Fruit fly (Drosophila melanogaster): Measurements from ENCODE around the gene CG9698.
A peak's percentile ranks its signal among the peaks of the same experiment; 100 is the strongest.

Gene CG9698

dm6 chr3R:30561207-30561606 lies 46.6 kb downstream of the CG9698 start (continued):
- TF ChIP-seq Drgx (GFP tag; IDR thresholded peaks at IDR 0.05) (no peak), CG7372 (GFP tag; IDR thresholded peaks at IDR 0.05) (no peak), tap (tag; optimal IDR thresholded peaks at IDR 0.05) (no peak), nau (GFP tag; optimal IDR thresholded peaks at IDR 0.05) (no peak), TFAM (GFP tag; optimal IDR thresholded peaks at IDR 0.05) (no peak), nom (GFP tag; optimal IDR thresholded peaks at IDR 0.05) (no peak)

- TF ChIP-seq chm (GFP tag; IDR thresholded peaks at IDR 0.05), result no peak
- TF ChIP-seq gt (GFP tag; IDR thresholded peaks at IDR 0.05), result no peak
- 0 out of 3 replicates have a peak, but pooled peaks have one; percentile 24 for TF ChIP-seq CG16813 (GFP tag; IDR thresholded peaks at IDR 0.05; ENCODE audit: partially characterized antibody)
- TF ChIP-seq CG15514 (GFP tag; optimal IDR thresholded peaks at IDR 0.05), result peak; percentile 18
- TF ChIP-seq bowl (GFP tag; IDR thresholded peaks at IDR 0.05), result no peak
- TF ChIP-seq CG6689 (GFP tag; IDR thresholded peaks at IDR 0.05), result no peak
- TF ChIP-seq CG7556 (GFP tag; optimal IDR thresholded peaks at IDR 0.05), result no peak
- no peak for TF ChIP-seq CG4820 (GFP tag; optimal IDR thresholded peaks at IDR 0.05)
- no peak for TF ChIP-seq zen2 (GFP tag; IDR thresholded peaks at IDR 0.05; ENCODE audit: partially characterized antibody)
- TF ChIP-seq Dp (GFP tag; optimal IDR thresholded peaks at IDR 0.05), result peak; percentile 77
- TF ChIP-seq CG8290 (GFP tag; optimal IDR thresholded peaks at IDR 0.05), result no peak
- TF ChIP-seq CG8290 (tag; optimal IDR thresholded peaks at IDR 0.05), result peak in 1 of 2 experiments; percentile 44
- TF ChIP-seq Hand (GFP tag; optimal IDR thresholded peaks at IDR 0.05), result no peak
- TF ChIP-seq jigr1 (GFP tag; IDR thresholded peaks at IDR 0.05), result no peak
- TF ChIP-seq nerfin-2 (GFP tag; IDR thresholded peaks at IDR 0.05; ENCODE audit: partially characterized antibody), result no peak
- TF ChIP-seq CG9797 (GFP tag; optimal IDR thresholded peaks at IDR 0.05), result peak; percentile 89
- 0 out of 3 replicates have a peak, but pooled peaks have one; percentile 27 for TF ChIP-seq CG7357 (GFP tag; IDR thresholded peaks at IDR 0.05)
- TF ChIP-seq ash1 (GFP tag; optimal IDR thresholded peaks at IDR 0.05), result no peak
- TF ChIP-seq YL-1 (GFP tag; optimal IDR thresholded peaks at IDR 0.05), result peak; percentile 6
- TF ChIP-seq Rfx (GFP tag; IDR thresholded peaks at IDR 0.05), result 0 out of 2 replicates have a peak, but pooled peaks have one; percentile 29
- no peak for TF ChIP-seq CG2712 (tag; optimal IDR thresholded peaks at IDR 0.05)
- peak; percentile 31 for TF ChIP-seq nmo (GFP tag; optimal IDR thresholded peaks at IDR 0.05)
- TF ChIP-seq HmgZ (tag; optimal IDR thresholded peaks at IDR 0.05), result peak; percentile 18
- no peak for TF ChIP-seq zf30C (GFP tag; optimal IDR thresholded peaks at IDR 0.05)
- TF ChIP-seq pzg (GFP tag; optimal IDR thresholded peaks at IDR 0.05), result peak; percentile 78
- TF ChIP-seq CG7987 (GFP tag; optimal IDR thresholded peaks at IDR 0.05), result peak; percentile 35
- no peak for TF ChIP-seq CG6854 (GFP tag; optimal IDR thresholded peaks at IDR 0.05)
- no peak for TF ChIP-seq bsh (GFP tag; optimal IDR thresholded peaks at IDR 0.05)
- TF ChIP-seq corto (GFP tag; optimal IDR thresholded peaks at IDR 0.05), result no peak
- TF ChIP-seq her (GFP tag; optimal IDR thresholded peaks at IDR 0.05), result peak; percentile 17
- peak in 1 of 2 experiments; percentile 27 for TF ChIP-seq insv (GFP tag; optimal IDR thresholded peaks at IDR 0.05)
- TF ChIP-seq tup (GFP tag; optimal IDR thresholded peaks at IDR 0.05), result no peak
- no peak for TF ChIP-seq Dbx (GFP tag; IDR thresholded peaks at IDR 0.05)
- peak; percentile 28 for TF ChIP-seq ewg (GFP tag; optimal IDR thresholded peaks at IDR 0.05)
- TF ChIP-seq CG13287 (GFP tag; IDR thresholded peaks at IDR 0.05; ENCODE audit: partially characterized antibody), result peak; percentile 17; the same call in 1 of the 2 replicates
- TF ChIP-seq BEAF-32 (GFP tag; optimal IDR thresholded peaks at IDR 0.05), result peak; percentile 40
- peak; percentile 40; the same call in 1 of the 2 replicates for TF ChIP-seq MBD-R2 (GFP tag; IDR thresholded peaks at IDR 0.05)
- TF ChIP-seq Deaf1 (tag; optimal IDR thresholded peaks at IDR 0.05), result no peak
- TF ChIP-seq CG1603 (tag; optimal IDR thresholded peaks at IDR 0.05), result peak; percentile 52
- TF ChIP-seq CG31441 (GFP tag; IDR thresholded peaks at IDR 0.05), result no peak
- TF ChIP-seq cad (GFP tag; optimal IDR thresholded peaks at IDR 0.05), result peak; percentile 41
- peak; percentile 75 for TF ChIP-seq stwl (tag; optimal IDR thresholded peaks at IDR 0.05)
These were observed 48.2 kb downstream of the CG9698 start for dm6 chr3R:30562733-30563259.

Measured in whole organism, embryonic.